Fruit fly (Drosophila melanogaster): ENCODE measurements around the gene lds.

Gene lds

DNA sequence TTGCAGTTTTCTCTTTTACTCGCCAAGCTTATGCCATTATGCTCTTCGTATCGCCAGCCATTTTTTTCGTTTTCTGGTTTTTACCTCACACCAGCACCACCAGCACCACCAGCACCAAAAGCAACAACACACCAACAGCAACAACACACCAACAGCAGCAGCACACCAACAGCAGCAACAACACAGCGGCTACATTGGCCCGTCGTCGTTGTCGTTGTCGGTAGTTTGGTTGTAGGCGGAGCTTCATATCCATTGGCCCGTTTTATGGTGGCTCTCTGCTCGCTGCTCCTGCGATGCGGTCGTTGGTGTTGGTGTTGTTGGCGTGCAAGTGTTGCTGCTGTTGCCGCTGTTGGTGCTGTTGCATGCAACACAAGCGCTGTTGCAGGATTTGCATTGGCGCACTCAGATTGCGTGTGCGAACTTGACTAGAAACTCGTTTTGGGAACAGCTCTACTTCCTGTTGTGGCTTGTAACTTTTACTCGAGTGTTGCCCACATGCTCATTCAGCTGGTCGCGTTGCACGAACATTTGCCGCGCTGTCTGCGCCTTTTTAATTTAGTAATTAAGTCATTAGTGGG is 16.6 kb downstream of the lds start (continued):
- TF ChIP-seq MTF-1 (GFP tag; optimal IDR thresholded peaks at IDR 0.05; ENCODE audit: borderline replicate concordance) (no peak), ranshi (GFP tag; IDR thresholded peaks at IDR 0.05) (no peak), H15 (GFP tag; IDR thresholded peaks at IDR 0.05) (no peak), CG4282 (GFP tag; optimal IDR thresholded peaks at IDR 0.05) (no peak), CG3726 (GFP tag; IDR thresholded peaks at IDR 0.05) (no peak), Antp (GFP tag; optimal IDR thresholded peaks at IDR 0.05) (no peak), GATAe (GFP tag; conservative IDR thresholded peaks at IDR 0.05) (no peak), BEAF-32 (GFP tag; optimal IDR thresholded peaks at IDR 0.05) (no peak), ERR (GFP tag; optimal IDR thresholded peaks at IDR 0.05) (no peak), CG11093 (GFP tag; IDR thresholded peaks at IDR 0.05) (0 out of 3 replicates have a peak, but pooled peaks have one; percentile 15), CG14050 (GFP tag; IDR thresholded peaks at IDR 0.05) (no peak), CG3838 (GFP tag; optimal IDR thresholded peaks at IDR 0.05) (no peak), bcd (GFP tag; optimal IDR thresholded peaks at IDR 0.05) (no peak), cg (GFP tag; optimal IDR thresholded peaks at IDR 0.05) (peak; percentile 74), en (GFP tag; optimal IDR thresholded peaks at IDR 0.05) (no peak), Jarid2 (GFP tag; optimal IDR thresholded peaks at IDR 0.05) (peak; percentile 48), CG34376 (GFP tag; optimal IDR thresholded peaks at IDR 0.05) (no peak), CG4424 (GFP tag; optimal IDR thresholded peaks at IDR 0.05) (no peak), CG17328 (GFP tag; IDR thresholded peaks at IDR 0.05) (no peak), CG13287 (GFP tag; IDR thresholded peaks at IDR 0.05; ENCODE audit: partially characterized antibody) (peak; percentile 14; the same call in 1 of the 2 replicates), HLH3B (GFP tag; IDR thresholded peaks at IDR 0.05) (no peak), CG12942 (GFP tag; optimal IDR thresholded peaks at IDR 0.05) (no peak), CG2199 (GFP tag; IDR thresholded peaks at IDR 0.05) (0 out of 3 replicates have a peak, but pooled peaks have one; percentile 55), cas (GFP tag; IDR thresholded peaks at IDR 0.05) (no peak), hth (optimal IDR thresholded peaks at IDR 0.05) (no peak), Nf-YB (GFP tag; optimal IDR thresholded peaks at IDR 0.05) (peak; percentile 99), NfI (GFP tag; optimal IDR thresholded peaks at IDR 0.05) (no peak)

DNA sequence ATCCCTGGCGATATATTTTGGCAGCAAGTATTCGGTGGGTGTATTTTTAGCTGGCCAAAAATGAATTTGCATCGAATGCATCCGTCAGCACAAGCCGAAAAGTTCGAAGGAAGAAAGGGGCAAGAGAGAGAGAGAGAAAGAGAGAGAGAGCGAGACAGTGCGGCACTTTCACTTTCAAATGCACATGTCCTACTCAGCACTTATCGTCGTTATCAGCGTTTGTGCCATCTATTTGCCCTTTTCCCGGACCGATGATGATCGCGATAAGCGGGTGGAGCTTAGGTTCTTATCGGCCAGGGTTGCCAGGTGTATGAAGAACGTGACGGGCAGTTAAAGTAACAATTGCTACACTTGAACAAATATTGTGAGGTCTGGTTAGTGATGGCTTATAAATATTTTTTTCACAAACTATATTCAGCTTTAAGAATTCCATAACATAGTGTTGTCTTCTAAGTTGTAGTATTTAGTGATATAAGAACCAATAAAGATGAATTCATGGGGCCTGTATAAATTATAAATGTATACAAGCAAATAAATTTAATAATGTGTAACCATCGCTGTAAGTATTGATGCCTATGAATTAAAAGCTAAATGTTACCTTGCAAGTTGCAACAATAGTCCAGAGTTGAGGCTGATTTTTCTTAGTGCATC is 24.6 kb downstream of the lds start:
- TF ChIP-seq slou (GFP tag; optimal IDR thresholded peaks at IDR 0.05) (no peak), dmrt11E (tag; optimal IDR thresholded peaks at IDR 0.05) (peak; percentile 17), Gug (GFP tag; IDR thresholded peaks at IDR 0.05) (no peak), CG4617 (GFP tag; optimal IDR thresholded peaks at IDR 0.05; ENCODE audit: borderline replicate concordance) (no peak), bigmax (GFP tag; optimal IDR thresholded peaks at IDR 0.05) (no peak), hbn (GFP tag; IDR thresholded peaks at IDR 0.05; ENCODE audit: partially characterized antibody) (no peak), chm (GFP tag; IDR thresholded peaks at IDR 0.05) (no peak), Trl (optimal IDR thresholded peaks at IDR 0.05) (peak in 1 of 2 experiments; percentile 6), Trl (GFP tag; optimal IDR thresholded peaks at IDR 0.05) (no peak), Atf6 (GFP tag; IDR thresholded peaks at IDR 0.05) (no peak), da (GFP tag; optimal IDR thresholded peaks at IDR 0.05) (no peak), HLH54F (GFP tag; optimal IDR thresholded peaks at IDR 0.05) (no peak), maf-S (GFP tag; optimal IDR thresholded peaks at IDR 0.05) (no peak), nom (GFP tag; optimal IDR thresholded peaks at IDR 0.05) (no peak), CG10654 (GFP tag; optimal IDR thresholded peaks at IDR 0.05) (no peak), HmgD (GFP tag; optimal IDR thresholded peaks at IDR 0.05) (no peak), Nf-YC (tag; optimal IDR thresholded peaks at IDR 0.05) (no peak), Blimp-1 (GFP tag; optimal IDR thresholded peaks at IDR 0.05) (peak; percentile 48), CG15479 (GFP tag; optimal IDR thresholded peaks at IDR 0.05) (peak; percentile 49), CG31388 (GFP tag; optimal IDR thresholded peaks at IDR 0.05) (no peak), gem (tag; optimal IDR thresholded peaks at IDR 0.05) (peak; percentile 17), knrl (GFP tag; IDR thresholded peaks at IDR 0.05; ENCODE audit: partially characterized antibody) (no peak), Dref (GFP tag; IDR thresholded peaks at IDR 0.05) (no peak), CG17829 (tag; optimal IDR thresholded peaks at IDR 0.05) (no peak)

Measured in whole organism, embryonic.